Worm (Caenorhabditis elegans): Measurements from ENCODE around the gene C49F5.6.

DNA sequence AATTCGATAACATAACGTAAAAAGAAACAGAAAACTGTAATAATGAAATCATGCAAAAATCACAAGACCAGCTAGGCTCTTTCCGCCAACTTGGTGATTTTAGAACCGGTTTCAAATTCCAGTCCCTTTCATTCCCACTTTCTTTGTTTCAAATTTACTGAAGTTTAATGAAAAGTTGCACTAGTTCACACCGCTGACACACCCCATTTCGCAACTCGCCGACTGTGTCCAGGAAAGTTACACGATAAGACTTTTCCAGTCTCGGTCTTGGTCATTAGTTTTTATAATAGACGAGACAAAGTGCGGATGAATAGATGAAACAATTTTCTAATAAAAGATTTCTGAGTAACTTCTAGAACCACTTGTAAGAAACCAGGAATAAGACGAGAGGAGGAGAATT lies 15.9 kb downstream of the C49F5.6 start:
- no peak for TF ChIP-seq R02D3.7 (tag; optimal IDR thresholded peaks at IDR 0.05)
- TF ChIP-seq ZK546.5 (tag; optimal IDR thresholded peaks at IDR 0.05), result no peak
- no peak for TF ChIP-seq lsy-2 (tag; optimal IDR thresholded peaks at IDR 0.05)
- no peak for TF ChIP-seq ztf-4 (tag; optimal IDR thresholded peaks at IDR 0.05)
- TF ChIP-seq ztf-11 (tag; optimal IDR thresholded peaks at IDR 0.05), result no peak

Measured in whole organism, L2 larva.